Worm (Caenorhabditis elegans) whole organism, L4/young adult: Measurements from ENCODE around the gene ZK596.2.

ENCODE experiments used
- dao-5 ChIP-seq: sonication (generic microtip); optimal IDR thresholded peaks from 2 replicates; lab custom pipeline; 2016; ENCODE audit warnings: missing genotype, missing genetic modification characterization, moderate library complexity, missing compliant biosample characterization
- him-1 ChIP-seq: sonication (generic microtip); optimal IDR thresholded peaks from 2 replicates; lab custom pipeline; 2016; ENCODE audit warnings: missing genotype, missing genetic modification reagents, missing genetic modification characterization, missing compliant biosample characterization

ce11 chrIV:10934786-10935185, 25.7 kb upstream of the ZK596.2 start:
- TF ChIP-seq him-1 (no peak), dao-5 (no peak)
